Fruit fly (Drosophila melanogaster): Measurements from ENCODE around the gene Sas10.

Sas10 gene

DNA sequence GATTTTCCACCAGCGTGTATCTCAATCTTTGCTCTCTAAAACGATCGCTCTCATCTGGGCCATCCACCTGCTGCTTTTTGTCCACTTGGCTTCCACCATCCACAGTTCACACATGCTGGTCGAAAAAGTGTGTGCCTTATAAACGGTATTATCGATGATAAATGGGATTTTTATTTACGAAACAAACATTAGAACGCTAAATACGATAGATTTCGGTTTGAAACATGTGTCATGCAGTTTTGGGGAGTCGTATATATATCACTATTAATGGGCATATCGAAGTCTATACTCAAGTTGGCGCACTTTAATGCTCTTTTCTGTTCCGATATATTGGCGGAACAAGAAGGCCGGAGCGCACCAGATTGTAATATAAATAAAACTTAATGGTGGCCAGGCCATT is 39.8 kb downstream of the Sas10 start (continued):
- no peak for TF ChIP-seq NC2α (GFP tag; optimal IDR thresholded peaks at IDR 0.05)
- TF ChIP-seq CG8359 (GFP tag; optimal IDR thresholded peaks at IDR 0.05; ENCODE audit: borderline replicate concordance), result no peak
- TF ChIP-seq gfzf (GFP tag; optimal IDR thresholded peaks at IDR 0.05), result no peak
- TF ChIP-seq HmgZ (tag; optimal IDR thresholded peaks at IDR 0.05), result no peak
- no peak for TF ChIP-seq tio (GFP tag; optimal IDR thresholded peaks at IDR 0.05)
- no peak for TF ChIP-seq CG15514 (GFP tag; optimal IDR thresholded peaks at IDR 0.05)
- TF ChIP-seq ATbp (GFP tag; optimal IDR thresholded peaks at IDR 0.05), result no peak
- no peak for TF ChIP-seq CG34376 (GFP tag; optimal IDR thresholded peaks at IDR 0.05)
- no peak for TF ChIP-seq CG31388 (GFP tag; optimal IDR thresholded peaks at IDR 0.05)
- no peak for TF ChIP-seq dan (GFP tag; IDR thresholded peaks at IDR 0.05)
- TF ChIP-seq ssp (GFP tag; IDR thresholded peaks at IDR 0.05), result no peak
- no peak for TF ChIP-seq PHDP (tag; optimal IDR thresholded peaks at IDR 0.05)
- no peak for TF ChIP-seq ro (GFP tag; IDR thresholded peaks at IDR 0.05)
- TF ChIP-seq CG7786 (GFP tag; optimal IDR thresholded peaks at IDR 0.05), result no peak
- no peak for TF ChIP-seq danr (GFP tag; IDR thresholded peaks at IDR 0.05)
- no peak for TF ChIP-seq CG8290 (GFP tag; optimal IDR thresholded peaks at IDR 0.05)
- peak in 1 of 2 experiments; percentile 14 for TF ChIP-seq CG8290 (tag; optimal IDR thresholded peaks at IDR 0.05)
- no peak for TF ChIP-seq CG14050 (GFP tag; IDR thresholded peaks at IDR 0.05)
- TF ChIP-seq insv (GFP tag; optimal IDR thresholded peaks at IDR 0.05), result no peak
- peak; percentile 43 for TF ChIP-seq CG2120 (GFP tag; optimal IDR thresholded peaks at IDR 0.05)
- TF ChIP-seq GATAe (GFP tag; conservative IDR thresholded peaks at IDR 0.05), result no peak
- no peak for TF ChIP-seq CG10462 (GFP tag; optimal IDR thresholded peaks at IDR 0.05)
- TF ChIP-seq NfI (GFP tag; optimal IDR thresholded peaks at IDR 0.05), result no peak
- TF ChIP-seq Ets65A (GFP tag), result peak; percentile 2
- no peak for TF ChIP-seq Gug (GFP tag; IDR thresholded peaks at IDR 0.05)
- TF ChIP-seq nerfin-1 (tag; optimal IDR thresholded peaks at IDR 0.05), result no peak
- peak; percentile 30 for TF ChIP-seq CG7839 (tag; optimal IDR thresholded peaks at IDR 0.05)
- TF ChIP-seq CG12236 (GFP tag; optimal IDR thresholded peaks at IDR 0.05), result no peak
- TF ChIP-seq slp2 (GFP tag; optimal IDR thresholded peaks at IDR 0.05), result no peak
- TF ChIP-seq seq (GFP tag; IDR thresholded peaks at IDR 0.05), result no peak
- TF ChIP-seq CG8281 (tag; optimal IDR thresholded peaks at IDR 0.05), result no peak
- no peak for TF ChIP-seq aop (GFP tag; IDR thresholded peaks at IDR 0.05)
- TF ChIP-seq ap (GFP tag; IDR thresholded peaks at IDR 0.05), result no peak
- TF ChIP-seq CG4282 (GFP tag; optimal IDR thresholded peaks at IDR 0.05), result no peak
- peak; percentile 0 for TF ChIP-seq mam (GFP tag; optimal IDR thresholded peaks at IDR 0.05)
- TF ChIP-seq sug (tag; optimal IDR thresholded peaks at IDR 0.05), result no peak
- no peak for TF ChIP-seq lbe (GFP tag; optimal IDR thresholded peaks at IDR 0.05)
- no peak for TF ChIP-seq az2 (GFP tag; optimal IDR thresholded peaks at IDR 0.05)
- no peak for TF ChIP-seq CG17385 (GFP tag; optimal IDR thresholded peaks at IDR 0.05)
- TF ChIP-seq gcm (GFP tag; optimal IDR thresholded peaks at IDR 0.05), result no peak
- peak; percentile 39; the same call in 1 of the 2 replicates for TF ChIP-seq CG14441 (GFP tag; IDR thresholded peaks at IDR 0.05)
- no peak for TF ChIP-seq run (tag; optimal IDR thresholded peaks at IDR 0.05)
- TF ChIP-seq CG15269 (tag; optimal IDR thresholded peaks at IDR 0.05), result no peak
- TF ChIP-seq CkIIα-i1 (GFP tag; IDR thresholded peaks at IDR 0.05), result no peak
- no peak for TF ChIP-seq Hey (tag; optimal IDR thresholded peaks at IDR 0.05)
- TF ChIP-seq Bdp1 (GFP tag; optimal IDR thresholded peaks at IDR 0.05), result no peak
- TF ChIP-seq CG9727 (GFP tag; optimal IDR thresholded peaks at IDR 0.05), result no peak
- no peak for TF ChIP-seq CG10959 (GFP tag; IDR thresholded peaks at IDR 0.05)
- TF ChIP-seq CG10209 (GFP tag; optimal IDR thresholded peaks at IDR 0.05), result no peak
- TF ChIP-seq unpg (GFP tag; optimal IDR thresholded peaks at IDR 0.05), result peak; percentile 17
- no peak for TF ChIP-seq Scr (GFP tag; IDR thresholded peaks at IDR 0.05; ENCODE audit: partially characterized antibody)
- TF ChIP-seq CG4617 (GFP tag; optimal IDR thresholded peaks at IDR 0.05; ENCODE audit: borderline replicate concordance), result no peak

Measured in whole organism, embryonic.